Worm (Caenorhabditis elegans) whole organism, early embryonic: ENCODE data around the gene ceh-93.

Experiments used
- B0310.2 ChIP-seq: sonication (generic microtip); optimal IDR thresholded peaks from 2 replicates; lab custom pipeline; 2016; ENCODE audit warnings: mild to moderate bottlenecking, missing genetic modification characterization, missing compliant biosample characterization
- F13C5.2 ChIP-seq: sonication (generic microtip); optimal IDR thresholded peaks from 2 replicates; lab custom pipeline; 2017; ENCODE audit warnings: mild to moderate bottlenecking, missing genetic modification characterization, inconsistent platforms, missing compliant biosample characterization
- aly-1 ChIP-seq: sonication (generic microtip); optimal IDR thresholded peaks from 2 replicates; lab custom pipeline; 2016; ENCODE audit warnings: missing genetic modification characterization, missing compliant biosample characterization
- ama-1 ChIP-seq: fragments of 150-350 bp; optimal IDR thresholded peaks from 2 replicates; lab custom pipeline; 2014
- ceh-13 ChIP-seq: fragments of 200-800 bp; sonication (Bioruptor generic); optimal IDR thresholded peaks from 2 replicates; lab custom pipeline; 2018; ENCODE audit warnings: mild to moderate bottlenecking, missing genetic modification characterization, missing compliant biosample characterization
- ceh-36 ChIP-seq: sonication (generic microtip); optimal IDR thresholded peaks from 2 replicates; lab custom pipeline; 2016; ENCODE audit warnings: missing genetic modification characterization, inconsistent platforms, missing compliant biosample characterization
- ets-7 ChIP-seq: sonication (generic microtip); optimal IDR thresholded peaks from 2 replicates; lab custom pipeline; 2016; ENCODE audit warnings: missing genotype, missing genetic modification characterization, missing compliant biosample characterization
- flt-1 ChIP-seq: fragments of 200-800 bp; sonication (Bioruptor generic); IDR thresholded peaks from 2 replicates; pipeline ENCODE4 v1.3.6; 2022; ENCODE audit warnings: missing genetic modification characterization, missing compliant biosample characterization
- hmbx-1 ChIP-seq: sonication (generic microtip); optimal IDR thresholded peaks from 2 replicates; lab custom pipeline; 2016; ENCODE audit warnings: mild to moderate bottlenecking, missing genetic modification characterization, missing compliant biosample characterization
- hmg-4 ChIP-seq: fragments of 200-800 bp; sonication (Bioruptor generic); optimal IDR thresholded peaks from 2 replicates; lab custom pipeline; 2018; ENCODE audit warnings: mild to moderate bottlenecking, missing genetic modification characterization, missing compliant biosample characterization
- hnd-1 ChIP-seq: sonication (generic microtip); optimal IDR thresholded peaks from 2 replicates; lab custom pipeline; 2016; ENCODE audit warnings: missing genetic modification characterization, missing compliant biosample characterization
- pes-1 ChIP-seq: fragments of 200-800 bp; sonication (Bioruptor generic); IDR thresholded peaks from 2 replicates; pipeline ENCODE4 v1.3.6; 2022; ENCODE audit warnings: missing genetic modification reagents, missing genetic modification characterization, missing compliant biosample characterization
- scrt-1 ChIP-seq: fragments of 200-800 bp; sonication (Bioruptor generic); IDR thresholded peaks from 2 replicates; pipeline ENCODE4 v1.3.6; 2022; ENCODE audit warnings: missing genetic modification characterization, missing compliant biosample characterization
- sea-1 ChIP-seq: fragments of 200-800 bp; sonication (Bioruptor generic); conservative IDR thresholded peaks from 2 replicates; pipeline ENCODE4 v1.3.6; 2022; ENCODE audit warnings: missing genetic modification characterization, missing compliant biosample characterization
- tbx-11 ChIP-seq: fragments of 200-800 bp; sonication (Bioruptor generic); IDR thresholded peaks from 2 replicates; pipeline ENCODE4 v1.3.6; 2022; ENCODE audit warnings: missing genetic modification characterization, missing compliant biosample characterization
- tbx-37 ChIP-seq: fragments of 200-800 bp; sonication (Bioruptor generic); conservative IDR thresholded peaks from 2 replicates; pipeline ENCODE4 v1.3.6; 2022; ENCODE audit warnings: missing genetic modification reagents, missing genetic modification characterization, missing compliant biosample characterization
- tra-4 ChIP-seq: sonication (generic microtip); optimal IDR thresholded peaks from 2 replicates; lab custom pipeline; 2017; ENCODE audit warnings: missing genetic modification characterization, missing compliant biosample characterization

Gene ceh-93

ce11 chrX:389566-389965 lies 969 bp upstream of the ceh-93 start:
- TF ChIP-seq flt-1 (no peak), F13C5.2 (tag; lab: Kevin White, UChicago) (no peak), ets-7 (no peak), B0310.2 (tag; lab: Kevin White, UChicago) (no peak), ama-1 (lab: Kevin White, UChicago) (no peak), aly-1 (tag; lab: Kevin White, UChicago) (no peak), hmg-4 (GFP tag; lab: Kevin White, UChicago) (no peak), hnd-1 (tag; lab: Kevin White, UChicago) (no peak), ceh-13 (GFP tag; lab: Kevin White, UChicago) (no peak), scrt-1 (GFP tag; lab: Robert Waterston, UW) (no peak), tra-4 (tag; lab: Kevin White, UChicago) (no peak), ceh-36 (tag; lab: Kevin White, UChicago) (no peak), pes-1 (no peak), tbx-11 (GFP tag; lab: Robert Waterston, UW) (no peak), hmbx-1 (tag; lab: Kevin White, UChicago) (no peak), sea-1 (GFP tag; lab: Robert Waterston, UW) (no peak)

ce11 chrX:382692-383091 lies 5.9 kb downstream of the ceh-93 start, which contains the start of gene ife-2:
TSS of gene ife-2 (minus strand) at chrX:382709.
- peak; percentile 57 for TF ChIP-seq hmg-4 (GFP tag; lab: Kevin White, UChicago)
- no peak for TF ChIP-seq B0310.2 (tag; lab: Kevin White, UChicago)
- TF ChIP-seq F13C5.2 (tag; lab: Kevin White, UChicago), result peak; percentile 50

- TF ChIP-seq aly-1 (tag; lab: Kevin White, UChicago) (no peak), hmg-4 (GFP tag; lab: Kevin White, UChicago) (no peak), pes-1 (no peak), hmbx-1 (tag; lab: Kevin White, UChicago) (no peak), scrt-1 (GFP tag; lab: Robert Waterston, UW) (no peak), hnd-1 (tag; lab: Kevin White, UChicago) (no peak), flt-1 (no peak), ama-1 (lab: Kevin White, UChicago) (no peak), ets-7 (no peak), sea-1 (GFP tag; lab: Robert Waterston, UW) (no peak), tra-4 (tag; lab: Kevin White, UChicago) (no peak)
These were observed 7.6 kb downstream of the ceh-93 start for ce11 chrX:381029-381428.

ce11 chrX:380505-380904 lies 8.1 kb downstream of the ceh-93 start, which contains the start of gene R04A9.3:
TSS of gene R04A9.3 (minus strand) at chrX:380605.
- no peak for TF ChIP-seq tbx-37 (GFP tag; lab: Robert Waterston, UW)
- TF ChIP-seq tbx-11 (GFP tag; lab: Robert Waterston, UW), result no peak
- no peak for TF ChIP-seq ceh-36 (tag; lab: Kevin White, UChicago)
- no peak for TF ChIP-seq ceh-13 (GFP tag; lab: Kevin White, UChicago)
- TF ChIP-seq F13C5.2 (tag; lab: Kevin White, UChicago), result no peak
- no peak for TF ChIP-seq ama-1 (lab: Kevin White, UChicago)
- no peak for TF ChIP-seq ets-7
- no peak for TF ChIP-seq hmbx-1 (tag; lab: Kevin White, UChicago)
- no peak for TF ChIP-seq flt-1
- TF ChIP-seq hnd-1 (tag; lab: Kevin White, UChicago), result no peak
- TF ChIP-seq hmg-4 (GFP tag; lab: Kevin White, UChicago), result no peak
- TF ChIP-seq pes-1, result no peak
- no peak for TF ChIP-seq sea-1 (GFP tag; lab: Robert Waterston, UW)
- no peak for TF ChIP-seq aly-1 (tag; lab: Kevin White, UChicago)
- no peak for TF ChIP-seq tra-4 (tag; lab: Kevin White, UChicago)
- no peak for TF ChIP-seq B0310.2 (tag; lab: Kevin White, UChicago)
- no peak for TF ChIP-seq scrt-1 (GFP tag; lab: Robert Waterston, UW)

- TF ChIP-seq hmbx-1 (tag; lab: Kevin White, UChicago) (no peak), ama-1 (lab: Kevin White, UChicago) (no peak), ceh-13 (GFP tag; lab: Kevin White, UChicago) (no peak), scrt-1 (GFP tag; lab: Robert Waterston, UW) (no peak), pes-1 (no peak), sea-1 (GFP tag; lab: Robert Waterston, UW) (no peak), B0310.2 (tag; lab: Kevin White, UChicago) (no peak), tra-4 (tag; lab: Kevin White, UChicago) (no peak), ets-7 (no peak), flt-1 (no peak), ceh-36 (tag; lab: Kevin White, UChicago) (no peak)
These were observed 16.8 kb downstream of the ceh-93 start, which contains the start of gene nrde-3 for ce11 chrX:371761-372285. TSS of gene nrde-3 (plus strand) at chrX:372235.

ce11 chrX:369923-370322 lies 18.7 kb downstream of the ceh-93 start:
- TF ChIP-seq B0310.2 (tag; lab: Kevin White, UChicago) (no peak), flt-1 (no peak), tbx-11 (GFP tag; lab: Robert Waterston, UW) (no peak), hmbx-1 (tag; lab: Kevin White, UChicago) (no peak), ama-1 (lab: Kevin White, UChicago) (no peak), tra-4 (tag; lab: Kevin White, UChicago) (no peak), hmg-4 (GFP tag; lab: Kevin White, UChicago) (no peak), hnd-1 (tag; lab: Kevin White, UChicago) (no peak), tbx-37 (GFP tag; lab: Robert Waterston, UW) (no peak), F13C5.2 (tag; lab: Kevin White, UChicago) (no peak), sea-1 (GFP tag; lab: Robert Waterston, UW) (no peak), ceh-13 (GFP tag; lab: Kevin White, UChicago) (no peak), scrt-1 (GFP tag; lab: Robert Waterston, UW) (no peak), ceh-36 (tag; lab: Kevin White, UChicago) (no peak), ets-7 (no peak)

ce11 chrX:360479-360878 lies 28.1 kb downstream of the ceh-93 start, which contains the start of gene C04E7.5:
TSS of gene C04E7.5 (plus strand) at chrX:360779.
- no peak for TF ChIP-seq sea-1 (GFP tag; lab: Robert Waterston, UW)
- no peak for TF ChIP-seq scrt-1 (GFP tag; lab: Robert Waterston, UW)
- TF ChIP-seq tbx-11 (GFP tag; lab: Robert Waterston, UW), result no peak
- TF ChIP-seq ets-7, result no peak
- no peak for TF ChIP-seq tra-4 (tag; lab: Kevin White, UChicago)
- TF ChIP-seq ceh-36 (tag; lab: Kevin White, UChicago), result no peak
- no peak for TF ChIP-seq ceh-13 (GFP tag; lab: Kevin White, UChicago)
- TF ChIP-seq hmbx-1 (tag; lab: Kevin White, UChicago), result no peak
- TF ChIP-seq F13C5.2 (tag; lab: Kevin White, UChicago), result no peak
